Worm (Caenorhabditis elegans): Measurements from ENCODE around the gene K04D7.6.
A peak's percentile ranks its signal among the peaks of the same experiment; 100 is the strongest.

K04D7.6 gene

DNA sequence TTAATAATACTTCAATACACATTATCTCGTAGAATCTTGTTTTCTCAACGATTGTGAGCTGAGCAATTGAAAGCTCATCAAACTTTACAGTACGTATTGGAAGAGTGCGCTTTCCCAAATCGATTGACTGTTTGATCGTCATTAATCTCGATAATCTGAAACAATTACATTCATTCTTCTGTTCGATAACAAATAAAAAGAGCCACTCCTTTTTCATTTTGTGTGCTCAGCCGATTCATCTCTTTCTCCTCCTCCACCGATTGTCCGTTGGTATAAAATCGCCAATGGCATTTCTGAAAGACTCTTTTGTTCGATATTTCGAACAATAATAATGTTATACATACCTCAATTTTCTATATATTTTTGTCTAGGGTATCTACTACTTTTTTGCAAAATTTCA, 17.6 kb upstream of the K04D7.6 start, which contains the start of gene nas-12:
Gene nas-12 (plus strand): TSS at position 301 of the 400 bp plus-strand sequence.
- no peak for TF ChIP-seq nhr-77 (tag; optimal IDR thresholded peaks at IDR 0.05)
- no peak for TF ChIP-seq snpc-1.2 (GFP tag; IDR thresholded peaks at IDR 0.05)
- TF ChIP-seq spr-3 (GFP tag; optimal IDR thresholded peaks at IDR 0.05) = no peak
- TF ChIP-seq dmd-6 (GFP tag; IDR thresholded peaks at IDR 0.05) = no peak
- TF ChIP-seq daf-8 (GFP tag; IDR thresholded peaks at IDR 0.05) = no peak
- no peak for TF ChIP-seq daf-16 (GFP tag; optimal IDR thresholded peaks at IDR 0.05)
- no peak for TF ChIP-seq daf-16 (tag; optimal IDR thresholded peaks at IDR 0.05)
- no peak for TF ChIP-seq ceh-82 (tag; optimal IDR thresholded peaks at IDR 0.05)
- TF ChIP-seq cey-2 (tag; optimal IDR thresholded peaks at IDR 0.05; ENCODE audit: borderline replicate concordance, insufficient read depth) = no peak
- no peak for TF ChIP-seq Y75B8A.6 (GFP tag; IDR thresholded peaks at IDR 0.05)
- no peak for TF ChIP-seq lin-1 (GFP tag; IDR thresholded peaks at IDR 0.05)
- TF ChIP-seq mes-2 (tag; optimal IDR thresholded peaks at IDR 0.05; ENCODE audit: poor library complexity, severe bottlenecking) = no peak
- TF ChIP-seq D1046.2 (GFP tag; IDR thresholded peaks at IDR 0.05) = no peak
- TF ChIP-seq zag-1 (tag; optimal IDR thresholded peaks at IDR 0.05) = no peak
- no peak for TF ChIP-seq F44E2.7 (GFP tag; IDR thresholded peaks at IDR 0.05)

DNA sequence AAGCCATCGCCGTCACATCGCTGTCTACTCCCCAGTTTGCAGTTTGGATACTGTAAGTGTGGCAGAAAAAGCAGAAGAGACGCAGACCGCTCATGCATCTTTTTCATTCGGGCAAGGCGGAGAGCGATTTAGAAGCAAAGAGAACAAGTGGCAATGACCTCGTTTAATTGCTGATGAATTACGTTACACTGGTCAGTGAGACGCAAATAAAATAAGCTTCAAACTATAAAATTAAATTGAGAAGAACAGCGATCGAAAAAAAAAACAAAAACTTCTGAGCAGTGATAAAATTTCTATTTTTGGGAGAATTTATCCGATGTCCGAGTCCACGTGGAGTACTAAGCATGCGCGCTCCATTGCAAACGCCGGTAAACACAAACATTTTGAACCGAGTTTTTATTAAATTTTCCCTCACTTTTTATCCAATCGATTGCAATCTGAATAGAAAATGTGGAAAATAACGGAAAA, 16.1 kb upstream of the K04D7.6 start, which contains the start of gene C24F3.2:
Gene C24F3.2 (plus strand): TSS at position 418 of the 468 bp plus-strand sequence.
- TF ChIP-seq dpl-1 (GFP tag; optimal IDR thresholded peaks at IDR 0.05) (peak; percentile 75), arid-1 (GFP tag; conservative IDR thresholded peaks at IDR 0.05) (0 out of 2 replicates have a peak, but pooled peaks have one; percentile 38), unc-62 (GFP tag; optimal IDR thresholded peaks at IDR 0.05 in 1 of 2) (peak in 1 of 2 experiments; percentile 98), unc-62 (tag; optimal IDR thresholded peaks at IDR 0.05) (no peak), nhr-28 (tag; optimal IDR thresholded peaks at IDR 0.05) (peak; percentile 57), aha-1 (tag) (peak; percentile 95), daf-16 (GFP tag; optimal IDR thresholded peaks at IDR 0.05) (peak in 1 of 2 experiments; percentile 7), daf-16 (tag; optimal IDR thresholded peaks at IDR 0.05) (peak; percentile 45), mes-2 (tag; optimal IDR thresholded peaks at IDR 0.05; ENCODE audit: poor library complexity, severe bottlenecking) (peak; percentile 57), attf-4 (tag; optimal IDR thresholded peaks at IDR 0.05) (no peak), lin-1 (GFP tag; IDR thresholded peaks at IDR 0.05) (no peak), php-3 (GFP tag; IDR thresholded peaks at IDR 0.05) (0 out of 2 replicates have a peak, but pooled peaks have one; percentile 20), snpc-4 (tag; optimal IDR thresholded peaks at IDR 0.05) (no peak), mxl-3 (GFP tag; optimal IDR thresholded peaks at IDR 0.05) (peak; percentile 88), nhr-25 (tag; optimal IDR thresholded peaks at IDR 0.05; ENCODE audit: borderline replicate concordance, insufficient read depth) (peak; percentile 58), hlh-30 (tag; optimal IDR thresholded peaks at IDR 0.05; ENCODE audit: insufficient read depth) (peak; percentile 58), hmg-1.1 (GFP tag; IDR thresholded peaks at IDR 0.05) (peak; percentile 68), nhr-6 (tag; optimal IDR thresholded peaks at IDR 0.05) (peak; percentile 7), dve-1 (tag; optimal IDR thresholded peaks at IDR 0.05; ENCODE audit: insufficient read depth) (no peak), hlh-11 (tag; optimal IDR thresholded peaks at IDR 0.05) (peak; percentile 81), lsy-2 (tag; optimal IDR thresholded peaks at IDR 0.05) (peak; percentile 79 to 97), rbr-2 (tag; optimal IDR thresholded peaks at IDR 0.05) (peak; percentile 52), dmd-6 (GFP tag; IDR thresholded peaks at IDR 0.05) (peak; percentile 48; the same call in 1 of the 2 replicates), F44E2.7 (GFP tag; IDR thresholded peaks at IDR 0.05) (no peak), nhr-11 (tag; optimal IDR thresholded peaks at IDR 0.05) (peak; percentile 36), hif-1 (tag; optimal IDR thresholded peaks at IDR 0.05) (no peak), mdt-29 (GFP tag; IDR thresholded peaks at IDR 0.05) (no peak)

DNA sequence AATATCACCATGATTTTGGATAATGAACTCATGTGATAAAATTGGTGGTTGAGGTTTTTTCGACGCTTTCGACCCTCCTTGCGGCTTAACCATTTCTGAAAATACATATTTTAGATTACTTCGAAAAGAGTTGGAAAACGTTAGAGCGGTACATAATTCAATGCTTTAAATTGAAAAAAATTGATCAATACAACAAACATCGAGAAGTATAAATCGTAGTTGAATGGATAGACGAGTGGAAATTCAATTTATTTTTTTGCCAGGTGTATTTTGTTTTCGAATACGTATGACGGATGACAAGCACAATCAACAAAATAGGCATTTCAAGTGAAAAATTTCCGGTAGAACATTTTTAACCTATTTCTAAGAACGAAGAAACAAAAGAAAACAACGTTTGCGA, 15.1 kb upstream of the K04D7.6 start, which contains the start of gene tram-1:
Gene tram-1 (minus strand): TSS at position 101 of the 400 bp plus-strand sequence.
- TF ChIP-seq dmd-9 (GFP tag; IDR thresholded peaks at IDR 0.05) (no peak), hlh-11 (tag; optimal IDR thresholded peaks at IDR 0.05) (no peak), daf-16 (GFP tag; optimal IDR thresholded peaks at IDR 0.05) (no peak), daf-16 (tag; optimal IDR thresholded peaks at IDR 0.05) (no peak), lin-38 (GFP tag; IDR thresholded peaks at IDR 0.05) (no peak), lsy-2 (tag; optimal IDR thresholded peaks at IDR 0.05) (no peak), zfp-3 (GFP tag; conservative IDR thresholded peaks at IDR 0.05) (no peak), ZK337.2 (GFP tag; IDR thresholded peaks at IDR 0.05) (no peak), dve-1 (tag; optimal IDR thresholded peaks at IDR 0.05; ENCODE audit: insufficient read depth) (no peak), ztf-11 (tag; optimal IDR thresholded peaks at IDR 0.05) (no peak), nhr-42 (GFP tag; IDR thresholded peaks at IDR 0.05) (no peak), jun-1 (tag; optimal IDR thresholded peaks at IDR 0.05) (no peak), nhr-48 (tag; optimal IDR thresholded peaks at IDR 0.05) (no peak), F49E8.2 (tag; optimal IDR thresholded peaks at IDR 0.05; ENCODE audit: borderline replicate concordance) (no peak), ctbp-1 (GFP tag; IDR thresholded peaks at IDR 0.05) (no peak), mep-1 (tag; optimal IDR thresholded peaks at IDR 0.05) (no peak)

Data from whole organism, L4 larva.